Fruit fly (Drosophila melanogaster): ENCODE measurements around the gene snf.

The snf gene

dm6 chrX:5308963-5309362 lies at the start of gene snf, which contains the start of gene Cdk7:
Gene snf, plus strand, starts transcription at chrX:5309242.
Gene Cdk7, minus strand, starts transcription at chrX:5308983.
- TF ChIP-seq woc (GFP tag; optimal IDR thresholded peaks at IDR 0.05) (no peak), pan (optimal IDR thresholded peaks at IDR 0.05) (no peak), CrebA (GFP tag; optimal IDR thresholded peaks at IDR 0.05; ENCODE audit: borderline replicate concordance) (no peak), sage (GFP tag; optimal IDR thresholded peaks at IDR 0.05) (no peak), rgr (GFP tag; optimal IDR thresholded peaks at IDR 0.05) (peak; percentile 47), CG32264 (GFP tag; optimal IDR thresholded peaks at IDR 0.05) (no peak), Hnf4 (GFP tag; optimal IDR thresholded peaks at IDR 0.05) (no peak), OdsH (GFP tag; optimal IDR thresholded peaks at IDR 0.05) (peak; percentile 28), sv (GFP tag; optimal IDR thresholded peaks at IDR 0.05) (peak; percentile 8), Jra (GFP tag; optimal IDR thresholded peaks at IDR 0.05) (no peak), br (GFP tag; optimal IDR thresholded peaks at IDR 0.05) (no peak), Sp1 (GFP tag; optimal IDR thresholded peaks at IDR 0.05) (peak; percentile 24), N (GFP tag; optimal IDR thresholded peaks at IDR 0.05) (no peak), jim (GFP tag; optimal IDR thresholded peaks at IDR 0.05) (no peak), Myc (optimal IDR thresholded peaks at IDR 0.05) (peak; percentile 56), Dfd (GFP tag; optimal IDR thresholded peaks at IDR 0.05) (no peak), HLH106 (tag; optimal IDR thresholded peaks at IDR 0.05) (peak; percentile 43), dl (GFP tag; optimal IDR thresholded peaks at IDR 0.05; ENCODE audit: insufficient read depth in 1 of 2, partially characterized antibody in 2 of 2) (no peak), brk (GFP tag; optimal IDR thresholded peaks at IDR 0.05) (no peak), lola (GFP tag; optimal IDR thresholded peaks at IDR 0.05) (no peak), usp (GFP tag; optimal IDR thresholded peaks at IDR 0.05) (no peak), Mio (GFP tag; optimal IDR thresholded peaks at IDR 0.05) (no peak), Rel (GFP tag; optimal IDR thresholded peaks at IDR 0.05) (no peak), Rel (tag; optimal IDR thresholded peaks at IDR 0.05) (no peak), h (GFP tag; optimal IDR thresholded peaks at IDR 0.05) (no peak), Vsx2 (GFP tag; optimal IDR thresholded peaks at IDR 0.05; ENCODE audit: partially characterized antibody) (peak; percentile 30), foxo (GFP tag; optimal IDR thresholded peaks at IDR 0.05) (peak in 1 of 2 experiments; percentile 63), Abd-B (GFP tag; optimal IDR thresholded peaks at IDR 0.05) (no peak), fru (GFP tag; optimal IDR thresholded peaks at IDR 0.05) (peak; percentile 49), Dif (GFP tag; optimal IDR thresholded peaks at IDR 0.05; ENCODE audit: partially characterized antibody) (no peak), ey (GFP tag; optimal IDR thresholded peaks at IDR 0.05) (peak; percentile 33), dsf (GFP tag; optimal IDR thresholded peaks at IDR 0.05; ENCODE audit: borderline replicate concordance) (no peak), Hr83 (GFP tag; optimal IDR thresholded peaks at IDR 0.05; ENCODE audit: poor library complexity, severe bottlenecking) (peak; percentile 20), dmrt93B (GFP tag; optimal IDR thresholded peaks at IDR 0.05) (no peak), tai (GFP tag; optimal IDR thresholded peaks at IDR 0.05) (no peak), Hr78 (GFP tag; optimal IDR thresholded peaks at IDR 0.05) (no peak), CG9705 (GFP tag; optimal IDR thresholded peaks at IDR 0.05) (no peak), psq (GFP tag; optimal IDR thresholded peaks at IDR 0.05) (peak; percentile 32), GATAd (GFP tag; optimal IDR thresholded peaks at IDR 0.05) (no peak)

- TF ChIP-seq Hnf4 (GFP tag; optimal IDR thresholded peaks at IDR 0.05) = no peak
- TF ChIP-seq N (GFP tag; optimal IDR thresholded peaks at IDR 0.05) = no peak
- TF ChIP-seq Abd-B (GFP tag; optimal IDR thresholded peaks at IDR 0.05) = no peak
- TF ChIP-seq rgr (GFP tag; optimal IDR thresholded peaks at IDR 0.05) = no peak
- no peak for TF ChIP-seq usp (GFP tag; optimal IDR thresholded peaks at IDR 0.05)
- peak; percentile 12 for TF ChIP-seq HLH106 (tag; optimal IDR thresholded peaks at IDR 0.05)
Observed at dm6 chrX:5285835-5286234, 23.2 kb upstream of the snf start.

DNA sequence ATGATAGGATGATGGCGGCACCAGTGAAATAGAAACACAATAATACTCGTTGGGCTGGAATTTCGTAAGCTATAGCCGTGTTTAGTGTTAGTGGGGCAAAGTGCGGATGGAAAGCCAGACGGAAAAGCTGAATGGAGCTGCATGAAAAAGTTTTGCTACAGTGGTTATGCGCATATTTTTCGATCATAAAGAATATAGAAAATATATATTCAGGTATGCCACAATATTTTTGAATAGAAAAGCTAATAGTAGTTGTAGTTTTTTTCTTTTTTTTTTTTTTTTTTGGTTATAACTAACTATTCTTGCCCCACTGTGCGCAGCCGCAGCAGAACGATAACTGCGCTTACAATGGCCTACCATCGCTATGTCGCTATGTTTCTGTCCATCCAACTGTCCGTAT lies 22.5 kb upstream of the snf start:
- TF ChIP-seq foxo (GFP tag; optimal IDR thresholded peaks at IDR 0.05) (no peak), dmrt93B (GFP tag; optimal IDR thresholded peaks at IDR 0.05) (no peak), N (GFP tag; optimal IDR thresholded peaks at IDR 0.05) (no peak), Sp1 (GFP tag; optimal IDR thresholded peaks at IDR 0.05) (no peak), Myc (optimal IDR thresholded peaks at IDR 0.05) (no peak), sv (GFP tag; optimal IDR thresholded peaks at IDR 0.05) (no peak), CG9705 (GFP tag; optimal IDR thresholded peaks at IDR 0.05) (no peak), tai (GFP tag; optimal IDR thresholded peaks at IDR 0.05) (no peak), dl (GFP tag; optimal IDR thresholded peaks at IDR 0.05; ENCODE audit: insufficient read depth in 1 of 2, partially characterized antibody in 2 of 2) (no peak), psq (GFP tag; optimal IDR thresholded peaks at IDR 0.05) (no peak), lola (GFP tag; optimal IDR thresholded peaks at IDR 0.05) (no peak), CG32264 (GFP tag; optimal IDR thresholded peaks at IDR 0.05) (no peak), fru (GFP tag; optimal IDR thresholded peaks at IDR 0.05) (no peak), dsf (GFP tag; optimal IDR thresholded peaks at IDR 0.05; ENCODE audit: borderline replicate concordance) (no peak), br (GFP tag; optimal IDR thresholded peaks at IDR 0.05) (no peak), Hr83 (GFP tag; optimal IDR thresholded peaks at IDR 0.05; ENCODE audit: poor library complexity, severe bottlenecking) (no peak), Hr78 (GFP tag; optimal IDR thresholded peaks at IDR 0.05) (no peak)

Measured in whole organism, wandering third instar larva.